Worm (Caenorhabditis elegans) whole organism, young adult: Measurements from ENCODE around the gene tftc-1.

Experiments
- F49E8.2 ChIP-seq: sonication (generic microtip); optimal IDR thresholded peaks from 3 replicates; lab custom pipeline; 2017; ENCODE audit warnings: missing genetic modification characterization, mild to moderate bottlenecking, missing compliant biosample characterization, antibody characterized with exemption, moderate library complexity; ENCODE audit not compliant: insufficient read depth
- F55B11.4 ChIP-seq: sonication (generic microtip); optimal IDR thresholded peaks from 2 replicates; lab custom pipeline; 2016; ENCODE audit warnings: missing compliant biosample characterization, missing genetic modification characterization, borderline replicate concordance; ENCODE audit not compliant: insufficient read depth
- ama-1 ChIP-seq, 3 experiments: fragments of 150-350 bp in 1 of 3; sonication (generic microtip) in 2 of 3; optimal IDR thresholded peaks; 2 replicates each; lab custom pipeline; 2014 to 2018; ENCODE audit warnings: missing biosample characterization in 2 of 3, missing genetic modification characterization in 2 of 3, missing genetic modification reagents in 2 of 3
- bed-1 ChIP-seq: fragments of 200-800 bp; sonication (Bioruptor generic); IDR thresholded peaks from 2 replicates; pipeline ENCODE4 v1.3.6; 2022; ENCODE audit warnings: missing genetic modification reagents, missing genetic modification characterization, missing compliant biosample characterization
- chd-7 ChIP-seq: sonication (generic microtip); optimal IDR thresholded peaks from 2 replicates; lab custom pipeline; 2016; ENCODE audit warnings: mild to moderate bottlenecking, missing genetic modification characterization, moderate library complexity, missing compliant biosample characterization
- mel-28 ChIP-seq: sonication (generic microtip); optimal IDR thresholded peaks from 2 replicates; lab custom pipeline; 2016; ENCODE audit warnings: borderline replicate concordance, mild to moderate bottlenecking, missing genetic modification characterization, missing compliant biosample characterization
- nhr-80 ChIP-seq: sonication (generic microtip); optimal IDR thresholded peaks from 2 replicates; lab custom pipeline; 2016; ENCODE audit warnings: missing genetic modification characterization, missing compliant biosample characterization
- sea-2 ChIP-seq: fragments of 200-800 bp; sonication (Bioruptor generic); IDR thresholded peaks from 2 replicates; pipeline ENCODE4 v1.3.6; 2022; ENCODE audit warnings: missing genetic modification characterization, missing compliant biosample characterization
- unc-130 ChIP-seq: sonication (generic microtip); optimal IDR thresholded peaks from 2 replicates; lab custom pipeline; 2016; ENCODE audit warnings: missing genetic modification reagents, missing genetic modification characterization, missing compliant biosample characterization
- unc-62 ChIP-seq: fragments of 150-350 bp; optimal IDR thresholded peaks from 2 replicates; lab custom pipeline; 2014; ENCODE audit warnings: missing biosample characterization, missing genetic modification reagents, missing genetic modification characterization

ce11 chrIV:2321546-2321945 is 27.5 kb upstream of the tftc-1 start:
- TF ChIP-seq unc-62 (GFP tag; lab: Kevin White, UChicago): no peak
- no peak for TF ChIP-seq unc-130 (GFP tag; lab: Kevin White, UChicago)
- no peak for TF ChIP-seq mel-28 (tag; lab: Kevin White, UChicago)
- no peak for TF ChIP-seq F55B11.4 (tag; lab: Kevin White, UChicago)
- TF ChIP-seq ama-1 (optimal IDR thresholded peaks at IDR 0.05; lab: Kevin White, UChicago): no peak
- TF ChIP-seq ama-1 (GFP tag; optimal IDR thresholded peaks at IDR 0.05; lab: Kevin White, UChicago): no peak
- no peak for TF ChIP-seq chd-7
- no peak for TF ChIP-seq sea-2
- no peak for TF ChIP-seq bed-1 (GFP tag; lab: Robert Waterston, UW)
- no peak for TF ChIP-seq nhr-80 (tag; lab: Kevin White, UChicago)
- no peak for TF ChIP-seq F49E8.2 (tag; lab: Kevin White, UChicago)
